Worm (Caenorhabditis elegans) whole organism, young adult: ENCODE results near the gene snx-13.

Experiments
- F10E7.11 ChIP-seq: sonication (generic microtip); optimal IDR thresholded peaks from 2 replicates; lab custom pipeline; 2017; ENCODE audit warnings: mild to moderate bottlenecking, missing genetic modification characterization, moderate library complexity, missing compliant biosample characterization
- T07F8.4 ChIP-seq: sonication (generic microtip); optimal IDR thresholded peaks from 2 replicates; lab custom pipeline; 2016; ENCODE audit warnings: mild to moderate bottlenecking, missing genetic modification characterization, moderate library complexity, missing compliant biosample characterization
- akir-1 ChIP-seq: fragments of 200-800 bp; sonication (Bioruptor generic); optimal IDR thresholded peaks from 2 replicates; lab custom pipeline; 2018; ENCODE audit warnings: mild to moderate bottlenecking, missing genetic modification characterization, moderate library complexity, missing compliant biosample characterization
- ama-1 ChIP-seq, 3 experiments: fragments of 150-350 bp in 1 of 3; sonication (generic microtip) in 2 of 3; optimal IDR thresholded peaks; 2 replicates each; lab custom pipeline; 2014 to 2018; ENCODE audit warnings: missing biosample characterization in 2 of 3, missing genetic modification characterization in 2 of 3, missing genetic modification reagents in 2 of 3
- attf-6 ChIP-seq: fragments of 200-800 bp; sonication (Bioruptor generic); IDR thresholded peaks from 2 replicates; pipeline ENCODE4 v1.3.6; 2022; ENCODE audit warnings: missing genetic modification reagents, missing genetic modification characterization, missing compliant biosample characterization
- cebp-2 ChIP-seq: fragments of 200-800 bp; sonication (Bioruptor generic); IDR thresholded peaks from 2 replicates; pipeline ENCODE4 v1.3.6; 2022; ENCODE audit warnings: missing genetic modification characterization, missing compliant biosample characterization
- ceh-58 ChIP-seq: fragments of 200-800 bp; sonication (Bioruptor generic); IDR thresholded peaks from 2 replicates; pipeline ENCODE4 v1.3.6; 2022; ENCODE audit warnings: missing genetic modification characterization, missing compliant biosample characterization
- hlh-12 ChIP-seq: sonication (generic microtip); optimal IDR thresholded peaks from 2 replicates; lab custom pipeline; 2016; ENCODE audit warnings: missing genetic modification characterization, missing compliant biosample characterization
- mcd-1 ChIP-seq: fragments of 200-800 bp; sonication (Bioruptor generic); IDR thresholded peaks from 2 replicates; pipeline ENCODE4 v1.3.6; 2022; ENCODE audit warnings: missing genetic modification reagents, missing genetic modification characterization, missing compliant biosample characterization
- snpc-1.3 ChIP-seq: sonication (generic microtip); optimal IDR thresholded peaks from 2 replicates; lab custom pipeline; 2017; ENCODE audit warnings: missing genetic modification characterization, mild to moderate bottlenecking, missing compliant biosample characterization, antibody characterized with exemption, moderate library complexity, missing genotype, missing genetic modification reagents; ENCODE audit not compliant: insufficient read depth
- snpc-4 ChIP-seq, 5 experiments: fragments of 150-350 bp in 1 of 5; sonication (generic microtip) in 4 of 5; optimal IDR thresholded peaks; 2 replicates each; lab custom pipeline; 2014 to 2018; ENCODE audit warnings: missing genetic modification characterization in 5 of 5, missing biosample characterization in 3 of 5, antibody characterized with exemption in 2 of 5, mild to moderate bottlenecking in 2 of 5, missing compliant biosample characterization in 2 of 5, missing genotype in 2 of 5, moderate library complexity in 2 of 5, missing genetic modification reagents in 1 of 5
- tlf-1 ChIP-seq: fragments of 200-800 bp; sonication (Bioruptor generic); optimal IDR thresholded peaks from 2 replicates; lab custom pipeline; 2018; ENCODE audit warnings: mild to moderate bottlenecking, missing genetic modification characterization, missing compliant biosample characterization
- unc-62 ChIP-seq: fragments of 150-350 bp; optimal IDR thresholded peaks from 2 replicates; lab custom pipeline; 2014; ENCODE audit warnings: missing biosample characterization, missing genetic modification reagents, missing genetic modification characterization
- xnd-1 ChIP-seq: sonication (generic microtip); optimal IDR thresholded peaks from 2 replicates; lab custom pipeline; 2016; ENCODE audit warnings: missing genotype, missing genetic modification reagents, missing genetic modification characterization, missing compliant biosample characterization

ce11 chrIV:17100148-17100547 is 12.9 kb upstream of the snx-13 start, which contains the start of gene bca-2:
- TF ChIP-seq ama-1 (optimal IDR thresholded peaks at IDR 0.05; lab: Kevin White, UChicago) (no peak), ama-1 (GFP tag; optimal IDR thresholded peaks at IDR 0.05; lab: Kevin White, UChicago) (no peak), mcd-1 (GFP tag; lab: Robert Waterston, UW) (no peak), hlh-12 (tag; lab: Kevin White, UChicago) (no peak), xnd-1 (no peak), attf-6 (GFP tag; lab: Robert Waterston, UW) (no peak), snpc-1.3 (no peak), cebp-2 (no peak), ceh-58 (GFP tag; lab: Robert Waterston, UW) (no peak), F10E7.11 (tag; lab: Kevin White, UChicago) (no peak), T07F8.4 (tag; lab: Kevin White, UChicago) (no peak), akir-1 (no peak), tlf-1 (GFP tag; lab: Kevin White, UChicago) (no peak), unc-62 (GFP tag; lab: Kevin White, UChicago) (no peak), snpc-4 (GFP tag; optimal IDR thresholded peaks at IDR 0.05; lab: Kevin White, UChicago) (no peak), snpc-4 (tag; optimal IDR thresholded peaks at IDR 0.05; lab: Kevin White, UChicago) (no peak)
